Worm (Caenorhabditis elegans) whole organism, L4 larva: ENCODE data around the gene B0280.7.
A peak's percentile ranks its signal among the peaks of the same experiment; 100 is the strongest.

Source experiments
- D1046.2 ChIP-seq: fragments of 200-800 bp; sonication (Bioruptor generic); IDR thresholded peaks from 2 replicates; pipeline ENCODE4 v1.3.6; 2022; ENCODE audit warnings: missing genetic modification characterization, missing compliant biosample characterization
- F49E8.2 ChIP-seq: sonication (generic microtip); optimal IDR thresholded peaks from 2 replicates; lab custom pipeline; 2016; ENCODE audit warnings: missing compliant biosample characterization, mild to moderate bottlenecking, missing genetic modification characterization, borderline replicate concordance
- Y48G9A.11 ChIP-seq: fragments of 200-800 bp; sonication (Bioruptor generic); IDR thresholded peaks from 2 replicates; pipeline ENCODE4 v1.3.6; 2022; ENCODE audit warnings: missing genetic modification reagents, missing genetic modification characterization, missing compliant biosample characterization
- Y5F2A.4 ChIP-seq: fragments of 200-800 bp; sonication (Bioruptor generic); optimal IDR thresholded peaks from 2 replicates; lab custom pipeline; 2018; ENCODE audit warnings: mild to moderate bottlenecking, missing genetic modification characterization, missing compliant biosample characterization
- Y75B8A.6 ChIP-seq: fragments of 200-800 bp; sonication (Bioruptor generic); IDR thresholded peaks from 2 replicates; pipeline ENCODE4 v1.3.6; 2022; ENCODE audit warnings: missing genetic modification reagents, missing genetic modification characterization, missing compliant biosample characterization
- ZK546.5 ChIP-seq, 2 experiments: sonication (generic microtip); optimal IDR thresholded peaks; 2 replicates each; lab custom pipeline; 2017; ENCODE audit warnings: missing biosample characterization in 2 of 2, missing genetic modification characterization in 2 of 2
- aha-1 ChIP-seq: fragments of 150-350 bp; peaks from one replicate; lab custom pipeline; 2014; ENCODE audit warnings: missing biosample characterization, missing genetic modification characterization
- arid-1 ChIP-seq: fragments of 200-800 bp; sonication (Bioruptor generic); conservative IDR thresholded peaks from 2 replicates; pipeline ENCODE4 v1.3.6; 2022; ENCODE audit warnings: missing genetic modification reagents, missing genetic modification characterization, missing compliant biosample characterization
- ces-1 ChIP-seq: fragments of 150-350 bp; sonication (generic microtip); optimal IDR thresholded peaks from 4 replicates; lab custom pipeline; 2014; ENCODE audit warnings: missing biosample characterization, missing genetic modification reagents, missing genetic modification characterization
- daf-12 ChIP-seq: fragments of 150-350 bp; optimal IDR thresholded peaks from 2 replicates; lab custom pipeline; 2014; ENCODE audit warnings: missing biosample characterization, missing genetic modification reagents, missing genetic modification characterization
- daf-16 ChIP-seq, 3 experiments: sonication (generic microtip); optimal IDR thresholded peaks; 2 replicates each; lab custom pipeline; 2016 to 2017; ENCODE audit warnings: missing genetic modification characterization in 3 of 3, missing genetic modification reagents in 3 of 3, mild to moderate bottlenecking in 2 of 3, missing compliant biosample characterization in 2 of 3, missing biosample characterization in 1 of 3, moderate library complexity in 1 of 3
- daf-19 ChIP-seq: fragments of 200-800 bp; sonication (Bioruptor generic); conservative IDR thresholded peaks from 2 replicates; pipeline ENCODE4 v1.3.6; 2022; ENCODE audit warnings: missing genetic modification characterization, missing compliant biosample characterization
- dmd-6 ChIP-seq: fragments of 200-800 bp; sonication (Bioruptor generic); IDR thresholded peaks from 2 replicates; pipeline ENCODE4 v1.3.6; 2022; ENCODE audit warnings: missing genetic modification reagents, missing genetic modification characterization, missing compliant biosample characterization
- dmd-9 ChIP-seq: fragments of 200-800 bp; sonication (Bioruptor generic); IDR thresholded peaks from 2 replicates; pipeline ENCODE4 v1.3.6; 2022; ENCODE audit warnings: missing genetic modification reagents, missing genetic modification characterization, missing compliant biosample characterization
- dpl-1 ChIP-seq: fragments of 150-350 bp; optimal IDR thresholded peaks from 2 replicates; lab custom pipeline; 2014; ENCODE audit warnings: missing biosample characterization, missing genetic modification reagents, missing genetic modification characterization
- dve-1 ChIP-seq: sonication (generic microtip); optimal IDR thresholded peaks from 2 replicates; lab custom pipeline; 2017; ENCODE audit warnings: antibody characterized with exemption, mild to moderate bottlenecking, missing genetic modification characterization, missing compliant biosample characterization; ENCODE audit not compliant: insufficient read depth
- egl-27 ChIP-seq: sonication (generic microtip); optimal IDR thresholded peaks from 3 replicates; lab custom pipeline; 2017; ENCODE audit warnings: missing biosample characterization, missing genetic modification reagents, missing genetic modification characterization
- hif-1 ChIP-seq, 2 experiments: sonication (generic microtip); optimal IDR thresholded peaks; 2 replicates each; lab custom pipeline; 2016 to 2017; ENCODE audit warnings: missing compliant biosample characterization in 2 of 2, missing genetic modification characterization in 2 of 2, missing genetic modification reagents in 2 of 2, missing genotype in 2 of 2, mild to moderate bottlenecking in 1 of 2
- hlh-11 ChIP-seq: fragments of 200-800 bp; sonication (Bioruptor generic); optimal IDR thresholded peaks from 2 replicates; lab custom pipeline; 2018; ENCODE audit warnings: mild to moderate bottlenecking, missing genetic modification characterization, missing compliant biosample characterization
- jun-1 ChIP-seq: fragments of 150-350 bp; optimal IDR thresholded peaks from 2 replicates; lab custom pipeline; 2014; ENCODE audit warnings: missing biosample characterization, missing genetic modification reagents, missing genetic modification characterization
- lim-7 ChIP-seq: fragments of 200-800 bp; sonication (Bioruptor generic); IDR thresholded peaks from 2 replicates; pipeline ENCODE4 v1.3.6; 2022; ENCODE audit warnings: missing genetic modification characterization, missing compliant biosample characterization
- lin-13 ChIP-seq: fragments of 150-350 bp; optimal IDR thresholded peaks from 2 replicates; lab custom pipeline; 2014; ENCODE audit warnings: missing biosample characterization, missing genetic modification reagents, missing genetic modification characterization
- lsy-2 ChIP-seq, 2 experiments: fragments of 150-350 bp in 1 of 2; sonication (generic microtip) in 1 of 2; optimal IDR thresholded peaks; 2 replicates each; lab custom pipeline; 2014 to 2017; ENCODE audit warnings: missing biosample characterization in 2 of 2, missing genetic modification characterization in 2 of 2
- mdl-1 ChIP-seq, 2 experiments: fragments of 150-350 bp in 1 of 2; sonication (generic microtip) in 1 of 2; optimal IDR thresholded peaks; 2 replicates each; lab custom pipeline; 2014 to 2017; ENCODE audit warnings: missing biosample characterization in 2 of 2, missing genetic modification characterization in 2 of 2
- mep-1 ChIP-seq: fragments of 150-350 bp; sonication (generic microtip); optimal IDR thresholded peaks from 3 replicates; lab custom pipeline; 2014; ENCODE audit warnings: missing biosample characterization, missing genetic modification characterization
- mes-2 ChIP-seq: sonication (generic microtip); optimal IDR thresholded peaks from 2 replicates; lab custom pipeline; 2016; ENCODE audit warnings: missing genotype, mild to moderate bottlenecking, missing genetic modification characterization, missing compliant biosample characterization; ENCODE audit not compliant: poor library complexity, severe bottlenecking
- nhr-10 ChIP-seq: fragments of 150-350 bp; optimal IDR thresholded peaks from 2 replicates; lab custom pipeline; 2014; ENCODE audit warnings: missing biosample characterization, missing genetic modification characterization
- nhr-111 ChIP-seq: fragments of 200-800 bp; sonication (Bioruptor generic); optimal IDR thresholded peaks from 2 replicates; lab custom pipeline; 2018; ENCODE audit warnings: mild to moderate bottlenecking, missing genetic modification characterization, missing compliant biosample characterization
- nhr-237 ChIP-seq: sonication (generic microtip); optimal IDR thresholded peaks from 2 replicates; lab custom pipeline; 2017; ENCODE audit warnings: missing biosample characterization, missing genetic modification characterization
- nhr-25 ChIP-seq: sonication (generic microtip); optimal IDR thresholded peaks from 2 replicates; lab custom pipeline; 2017; ENCODE audit warnings: missing genetic modification characterization, mild to moderate bottlenecking, missing compliant biosample characterization, antibody characterized with exemption, moderate library complexity, borderline replicate concordance; ENCODE audit not compliant: insufficient read depth
- nhr-28 ChIP-seq: fragments of 150-350 bp; optimal IDR thresholded peaks from 2 replicates; lab custom pipeline; 2014; ENCODE audit warnings: missing biosample characterization, missing genetic modification characterization
- nhr-76 ChIP-seq: fragments of 150-350 bp; optimal IDR thresholded peaks from 2 replicates; lab custom pipeline; 2014; ENCODE audit warnings: missing biosample characterization, missing genetic modification characterization
- php-3 ChIP-seq: fragments of 200-800 bp; sonication (Bioruptor generic); IDR thresholded peaks from 2 replicates; pipeline ENCODE4 v1.3.6; 2022; ENCODE audit warnings: missing genetic modification reagents, missing genetic modification characterization, missing compliant biosample characterization
- pqm-1 ChIP-seq: sonication (generic microtip); optimal IDR thresholded peaks from 2 replicates; lab custom pipeline; 2017; ENCODE audit warnings: missing biosample characterization, missing genetic modification characterization
- rbr-2 ChIP-seq: sonication (generic microtip); optimal IDR thresholded peaks from 2 replicates; lab custom pipeline; 2016; ENCODE audit warnings: missing genotype, missing genetic modification characterization, missing compliant biosample characterization
- sdz-12 ChIP-seq: fragments of 200-800 bp; sonication (Bioruptor generic); optimal IDR thresholded peaks from 2 replicates; lab custom pipeline; 2018; ENCODE audit warnings: mild to moderate bottlenecking, missing genetic modification characterization, missing compliant biosample characterization
- set-16 ChIP-seq: fragments of 200-800 bp; sonication (Bioruptor generic); IDR thresholded peaks from 2 replicates; pipeline ENCODE4 v1.3.6; 2022; ENCODE audit warnings: missing genetic modification reagents, missing genetic modification characterization, missing compliant biosample characterization
- spr-3 ChIP-seq: fragments of 200-800 bp; sonication (Bioruptor generic); optimal IDR thresholded peaks from 2 replicates; lab custom pipeline; 2018; ENCODE audit warnings: mild to moderate bottlenecking, missing genetic modification characterization, missing compliant biosample characterization
- tag-97 ChIP-seq: fragments of 200-800 bp; sonication (Bioruptor generic); IDR thresholded peaks from 2 replicates; pipeline ENCODE4 v1.3.6; 2022; ENCODE audit warnings: missing genetic modification characterization, missing compliant biosample characterization
- tra-1 ChIP-seq: fragments of 200-800 bp; sonication (Bioruptor generic); IDR thresholded peaks from 2 replicates; pipeline ENCODE4 v1.3.6; 2022; ENCODE audit warnings: missing genetic modification reagents, missing genetic modification characterization, missing compliant biosample characterization
- unc-62 ChIP-seq, 3 experiments: fragments of 150-350 bp in 1 of 3; sonication (generic microtip); optimal IDR thresholded peaks in 2 of 3; peaks in 1 of 3; 1 replicate in 1 of 3; 2 replicates in 2 of 3; lab custom pipeline; 2014 to 2017; ENCODE audit warnings: missing biosample characterization in 3 of 3, missing genetic modification characterization in 3 of 3, missing genetic modification reagents in 3 of 3, missing genotype in 1 of 3
- ztf-7 ChIP-seq: fragments of 150-350 bp; optimal IDR thresholded peaks from 2 replicates; lab custom pipeline; 2014; ENCODE audit warnings: missing biosample characterization, missing genetic modification characterization

Gene B0280.7

ce11 chrIII:7112285-7112684, 592 bp upstream of the B0280.7 start:
- TF ChIP-seq unc-62 (GFP tag; optimal IDR thresholded peaks at IDR 0.05 in 1 of 2; lab: Kevin White, UChicago), result peak in 1 of 2 experiments; percentile 91
- no peak for TF ChIP-seq unc-62 (tag; optimal IDR thresholded peaks at IDR 0.05; lab: Kevin White, UChicago)
- TF ChIP-seq mes-2, result no peak
- TF ChIP-seq nhr-111 (GFP tag; lab: Kevin White, UChicago), result no peak
- TF ChIP-seq aha-1 (tag; lab: Kevin White, UChicago), result no peak
- no peak for TF ChIP-seq D1046.2 (GFP tag; lab: Robert Waterston, UW)

ce11 chrIII:7107965-7108364, 3.7 kb downstream of the B0280.7 start, which contains the start of gene odd-1:
Gene odd-1 (plus strand): TSS chrIII:7108313.
- TF ChIP-seq hlh-11 (tag; lab: Kevin White, UChicago) (peak; percentile 9), php-3 (GFP tag; lab: Robert Waterston, UW) (no peak), ztf-7 (tag; lab: Kevin White, UChicago) (no peak), arid-1 (no peak), rbr-2 (tag; lab: Kevin White, UChicago) (no peak), Y48G9A.11 (GFP tag; lab: Robert Waterston, UW) (no peak), hif-1 (tag; optimal IDR thresholded peaks at IDR 0.05; lab: Kevin White, UChicago) (no peak), dmd-9 (GFP tag; lab: Robert Waterston, UW) (no peak), mdl-1 (tag; optimal IDR thresholded peaks at IDR 0.05; lab: Kevin White, UChicago) (no peak), daf-16 (GFP tag; optimal IDR thresholded peaks at IDR 0.05; lab: Kevin White, UChicago) (no peak), daf-16 (tag; optimal IDR thresholded peaks at IDR 0.05; lab: Kevin White, UChicago) (peak; percentile 49), jun-1 (no peak), pqm-1 (peak; percentile 77), lin-13 (GFP tag; lab: Kevin White, UChicago) (no peak), ces-1 (GFP tag; lab: Kevin White, UChicago) (no peak), nhr-10 (tag; lab: Kevin White, UChicago) (no peak), F49E8.2 (tag; lab: Kevin White, UChicago) (no peak), sdz-12 (GFP tag; lab: Kevin White, UChicago) (no peak), Y75B8A.6 (no peak), nhr-76 (tag; lab: Kevin White, UChicago) (no peak), lsy-2 (tag; optimal IDR thresholded peaks at IDR 0.05; lab: Kevin White, UChicago) (no peak), dve-1 (peak; percentile 33), dpl-1 (GFP tag; lab: Kevin White, UChicago) (no peak), daf-12 (no peak), tra-1 (GFP tag; lab: Robert Waterston, UW) (no peak), set-16 (GFP tag; lab: Robert Waterston, UW) (no peak), ZK546.5 (tag; optimal IDR thresholded peaks at IDR 0.05; lab: Kevin White, UChicago) (no peak), tag-97 (no peak), aha-1 (tag; lab: Kevin White, UChicago) (peak; percentile 82), lim-7 (no peak), nhr-237 (tag; lab: Kevin White, UChicago) (no peak), Y5F2A.4 (GFP tag; lab: Kevin White, UChicago) (no peak), egl-27 (tag; lab: Kevin White, UChicago) (no peak), dmd-6 (GFP tag; lab: Robert Waterston, UW) (peak; percentile 24; the same call in 1 of the 2 replicates), mep-1 (tag; lab: Kevin White, UChicago) (no peak), nhr-28 (peak; percentile 30), spr-3 (no peak), nhr-25 (tag; lab: Kevin White, UChicago) (no peak), daf-19 (GFP tag; lab: Robert Waterston, UW) (no peak)
